Worm (Caenorhabditis elegans) whole organism, dauer: ENCODE measurements around the gene ZK285.2.

Source experiments
- unc-62 ChIP-seq: sonication (generic microtip); optimal IDR thresholded peaks from 2 replicates; lab custom pipeline; 2017; ENCODE audit warnings: missing biosample characterization, missing genetic modification reagents, missing genetic modification characterization

ZK285.2 gene

ce11 chrV:16046573-16046972 lies at the start of gene ZK285.2:
Gene ZK285.2, plus strand, starts transcription at chrV:16046873.
- no peak for TF ChIP-seq unc-62 (GFP tag; lab: Kevin White, UChicago)

- no peak for TF ChIP-seq unc-62 (GFP tag; lab: Kevin White, UChicago)
Measured at ce11 chrV:16000433-16000832, 46.2 kb upstream of the ZK285.2 start, which contains the start of gene nhr-50. Gene nhr-50, minus strand, starts transcription at chrV:16000631.

ce11 chrV:16002288-16002687 lies 44.4 kb upstream of the ZK285.2 start, which contains the start of gene nhr-63:
Gene nhr-63, plus strand, starts transcription at chrV:16002588.
- no peak for TF ChIP-seq unc-62 (GFP tag; lab: Kevin White, UChicago)

ce11 chrV:16007505-16007904 lies 39.2 kb upstream of the ZK285.2 start, which contains the start of gene str-231:
Gene str-231, minus strand, starts transcription at chrV:16007605.
- no peak for TF ChIP-seq unc-62 (GFP tag; lab: Kevin White, UChicago)

- TF ChIP-seq unc-62 (GFP tag; lab: Kevin White, UChicago) = no peak
Measured at ce11 chrV:16009564-16009963, 37.1 kb upstream of the ZK285.2 start, which contains the start of gene str-233. Gene str-233, minus strand, starts transcription at chrV:16009664.

- no peak for TF ChIP-seq unc-62 (GFP tag; lab: Kevin White, UChicago)
Measured at ce11 chrV:16015652-16016051, 31.0 kb upstream of the ZK285.2 start, which contains the start of gene str-232. Gene str-232, minus strand, starts transcription at chrV:16015752.

ce11 chrV:16016977-16017376 lies 29.7 kb upstream of the ZK285.2 start:
- no peak for TF ChIP-seq unc-62 (GFP tag; lab: Kevin White, UChicago)

ce11 chrV:16017671-16018070 lies 29.0 kb upstream of the ZK285.2 start, which contains the start of gene srx-43:
Gene srx-43, plus strand, starts transcription at chrV:16017971.
- no peak for TF ChIP-seq unc-62 (GFP tag; lab: Kevin White, UChicago)

ce11 chrV:16020042-16020441 lies 26.6 kb upstream of the ZK285.2 start, which contains the start of gene srx-44:
Gene srx-44, plus strand, starts transcription at chrV:16020342.
- no peak for TF ChIP-seq unc-62 (GFP tag; lab: Kevin White, UChicago)

ce11 chrV:16022600-16022999 lies 24.1 kb upstream of the ZK285.2 start:
- no peak for TF ChIP-seq unc-62 (GFP tag; lab: Kevin White, UChicago)

ce11 chrV:16023051-16023450 lies 23.6 kb upstream of the ZK285.2 start, which contains the start of gene cwc-15:
Gene cwc-15, plus strand, starts transcription at chrV:16023351.
- TF ChIP-seq unc-62 (GFP tag; lab: Kevin White, UChicago) = no peak

- TF ChIP-seq unc-62 (GFP tag; lab: Kevin White, UChicago) = no peak
Measured at ce11 chrV:16023559-16023958, 23.1 kb upstream of the ZK285.2 start.

ce11 chrV:16024300-16024699 lies 22.4 kb upstream of the ZK285.2 start, which contains the start of gene T10C6.6:
Gene T10C6.6, plus strand, starts transcription at chrV:16024326.
- no peak for TF ChIP-seq unc-62 (GFP tag; lab: Kevin White, UChicago)

- no peak for TF ChIP-seq unc-62 (GFP tag; lab: Kevin White, UChicago)
Measured at ce11 chrV:16024917-16025316, 21.8 kb upstream of the ZK285.2 start.

- TF ChIP-seq unc-62 (GFP tag; lab: Kevin White, UChicago) = no peak
Measured at ce11 chrV:16029237-16029636, 17.4 kb upstream of the ZK285.2 start.

ce11 chrV:16031571-16031970 lies 15.1 kb upstream of the ZK285.2 start, which contains the start of gene T10C6.7:
Gene T10C6.7, minus strand, starts transcription at chrV:16031713.
- no peak for TF ChIP-seq unc-62 (GFP tag; lab: Kevin White, UChicago)

- TF ChIP-seq unc-62 (GFP tag; lab: Kevin White, UChicago) = no peak
Measured at ce11 chrV:16032761-16033160, 13.9 kb upstream of the ZK285.2 start, which contains the start of gene T10C6.16. Gene T10C6.16, minus strand, starts transcription at chrV:16033005.
